4 fruit fly cellular contexts compared by ENCODE assay signal in the genomic region with DNA sequence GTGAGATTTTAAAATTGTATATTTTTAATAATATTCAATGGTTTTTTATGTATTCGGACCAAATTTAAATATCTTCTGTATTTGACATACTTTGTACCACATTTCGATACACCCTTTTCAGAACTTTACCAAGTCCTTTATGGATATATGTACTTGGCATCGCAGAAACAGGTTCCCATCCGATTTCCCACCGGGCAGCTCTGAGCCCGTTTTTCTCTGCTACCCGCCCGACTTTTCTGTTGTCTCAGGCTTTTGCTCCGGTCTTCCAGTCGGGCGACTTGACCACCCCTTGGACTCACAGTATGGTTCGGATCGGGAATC.
TF ChIP-seq lines count a peak whose summit lies in the region.

No protein-coding gene starts in this region.

- TF ChIP-seq CTCF in whole organism, embryonic (GFP tag; optimal IDR thresholded peaks at IDR 0.05; lab: Kevin White, UChicago), result no peak

TF ChIP-seq in whole organism, embryonic, 481 proteins besides CTCF, POLR2A, EP300 and RAD21:
- peak in 1 of 2 experiments; percentile 71 for TF ChIP-seq bsh (GFP tag; optimal IDR thresholded peaks at IDR 0.05; lab: Kevin White, UChicago)
- TF ChIP-seq Drgx (GFP tag; IDR thresholded peaks at IDR 0.05; lab: Robert Waterston, UW), result peak; percentile 40
- TF ChIP-seq CG1024 (GFP tag; IDR thresholded peaks at IDR 0.05; lab: Robert Waterston, UW), result no peak
- TF ChIP-seq nom (GFP tag; optimal IDR thresholded peaks at IDR 0.05; lab: Kevin White, UChicago), result peak; percentile 4

TF ChIP-seq in whole organism, prepupa, 60 proteins besides CTCF, POLR2A, EP300 and RAD21 (continues in another document):
- TF ChIP-seq Hr39 (GFP tag; optimal IDR thresholded peaks at IDR 0.05; lab: Kevin White, UChicago), result no peak
- TF ChIP-seq eg (GFP tag; IDR thresholded peaks at IDR 0.05; lab: Robert Waterston, UW), result peak; percentile 46; the same call in 1 of the 3 replicates
- TF ChIP-seq Gug (GFP tag; IDR thresholded peaks at IDR 0.05; lab: Robert Waterston, UW), result peak; percentile 52
- peak; percentile 52 for TF ChIP-seq Lpt (GFP tag; optimal IDR thresholded peaks at IDR 0.05; lab: Kevin White, UChicago)
- TF ChIP-seq salr (GFP tag; optimal IDR thresholded peaks at IDR 0.05; lab: Kevin White, UChicago), result peak in 1 of 2 experiments; percentile 42
- peak; percentile 73 for TF ChIP-seq CG3032 (tag; optimal IDR thresholded peaks at IDR 0.05; lab: Kevin White, UChicago)
- TF ChIP-seq CG6276 (GFP tag; optimal IDR thresholded peaks at IDR 0.05; lab: Kevin White, UChicago), result peak; percentile 74
- TF ChIP-seq Sox15 (GFP tag; optimal IDR thresholded peaks at IDR 0.05; lab: Kevin White, UChicago), result peak; percentile 21
- peak; percentile 47 for TF ChIP-seq CG10631 (GFP tag; optimal IDR thresholded peaks at IDR 0.05; lab: Kevin White, UChicago)
- peak; percentile 28 for TF ChIP-seq dac (GFP tag; optimal IDR thresholded peaks at IDR 0.05; lab: Kevin White, UChicago)
- peak; percentile 67 for TF ChIP-seq spab (GFP tag; optimal IDR thresholded peaks at IDR 0.05; lab: Kevin White, UChicago)
- TF ChIP-seq Sox14 (GFP tag; optimal IDR thresholded peaks at IDR 0.05; lab: Kevin White, UChicago), result no peak
- peak; percentile 11 for TF ChIP-seq CG31627 (GFP tag; optimal IDR thresholded peaks at IDR 0.05; lab: Kevin White, UChicago)
- peak; percentile 63 for TF ChIP-seq acj6 (GFP tag; optimal IDR thresholded peaks at IDR 0.05; lab: Kevin White, UChicago)
- peak; percentile 19 for TF ChIP-seq CG6792 (GFP tag; optimal IDR thresholded peaks at IDR 0.05; lab: Kevin White, UChicago)
- TF ChIP-seq CG34406 (GFP tag; optimal IDR thresholded peaks at IDR 0.05; lab: Kevin White, UChicago), result peak; percentile 19
- TF ChIP-seq CG6854 (GFP tag; optimal IDR thresholded peaks at IDR 0.05; lab: Kevin White, UChicago), result no peak
- TF ChIP-seq CG3919 (GFP tag; optimal IDR thresholded peaks at IDR 0.05; lab: Kevin White, UChicago), result peak; percentile 52
- TF ChIP-seq Sox102F (GFP tag; optimal IDR thresholded peaks at IDR 0.05; lab: Kevin White, UChicago), result peak; percentile 12
- TF ChIP-seq CG6808 (GFP tag; optimal IDR thresholded peaks at IDR 0.05; lab: Kevin White, UChicago), result peak; percentile 4
- TF ChIP-seq CG8632 (GFP tag; optimal IDR thresholded peaks at IDR 0.05; lab: Kevin White, UChicago), result peak; percentile 34
- TF ChIP-seq fd59A (GFP tag; optimal IDR thresholded peaks at IDR 0.05; lab: Kevin White, UChicago), result peak; percentile 58
- peak; percentile 51; the same call in 1 of the 3 replicates for TF ChIP-seq CG6163 (GFP tag; IDR thresholded peaks at IDR 0.05; lab: Robert Waterston, UW)
- TF ChIP-seq CG11902 (GFP tag; optimal IDR thresholded peaks at IDR 0.05; lab: Kevin White, UChicago), result no peak
- TF ChIP-seq dsx (GFP tag; optimal IDR thresholded peaks at IDR 0.05; lab: Kevin White, UChicago; ENCODE audit: poor library complexity, severe bottlenecking), result peak; percentile 37
- peak; percentile 32 for TF ChIP-seq Hr4 (GFP tag; optimal IDR thresholded peaks at IDR 0.05; lab: Kevin White, UChicago)

TF ChIP-seq in whole organism, pupa, 21 proteins besides CTCF, POLR2A, EP300 and RAD21:
- TF ChIP-seq CG12605 (GFP tag; IDR thresholded peaks at IDR 0.05; lab: Robert Waterston, UW), result no peak
- TF ChIP-seq CG14655 (GFP tag; optimal IDR thresholded peaks at IDR 0.05; lab: Kevin White, UChicago), result peak; percentile 79
- TF ChIP-seq D1 (tag; optimal IDR thresholded peaks at IDR 0.05; lab: Kevin White, UChicago), result no peak
- TF ChIP-seq rn (GFP tag; IDR thresholded peaks at IDR 0.05; lab: Robert Waterston, UW), result no peak
- TF ChIP-seq Ets98B (GFP tag; IDR thresholded peaks at IDR 0.05; lab: Robert Waterston, UW), result no peak
- peak; percentile 77 for TF ChIP-seq CG8301 (tag; optimal IDR thresholded peaks at IDR 0.05; lab: Kevin White, UChicago)
- TF ChIP-seq CG10348 (GFP tag; IDR thresholded peaks at IDR 0.05; lab: Robert Waterston, UW), result peak; percentile 37; the same call in 1 of the 2 replicates
- TF ChIP-seq CG32121 (GFP tag; IDR thresholded peaks at IDR 0.05; lab: Robert Waterston, UW), result peak; percentile 19; the same call in 1 of the 2 replicates
- TF ChIP-seq Snoo (tag; optimal IDR thresholded peaks at IDR 0.05; lab: Kevin White, UChicago), result no peak
- TF ChIP-seq fd96Ca (GFP tag; IDR thresholded peaks at IDR 0.05; lab: Robert Waterston, UW), result peak; percentile 44; the same call in 2 of the 3 replicates
- peak; percentile 81 for TF ChIP-seq CG9948 (tag; optimal IDR thresholded peaks at IDR 0.05; lab: Kevin White, UChicago)
- TF ChIP-seq gl (tag; optimal IDR thresholded peaks at IDR 0.05; lab: Kevin White, UChicago), result no peak
- TF ChIP-seq CG15710 (tag; optimal IDR thresholded peaks at IDR 0.05; lab: Kevin White, UChicago), result peak; percentile 71
- TF ChIP-seq EcR (GFP tag; optimal IDR thresholded peaks at IDR 0.05; lab: Kevin White, UChicago), result peak; percentile 12
- TF ChIP-seq CG4496 (GFP tag; IDR thresholded peaks at IDR 0.05; lab: Robert Waterston, UW), result 0 out of 3 replicates have a peak, but pooled peaks have one; percentile 6
- peak; percentile 73 for TF ChIP-seq CG17806 (tag; optimal IDR thresholded peaks at IDR 0.05; lab: Kevin White, UChicago)
- no peak for TF ChIP-seq CG13204 (GFP tag; optimal IDR thresholded peaks at IDR 0.05; lab: Kevin White, UChicago)
- TF ChIP-seq Pif1B (GFP tag; optimal IDR thresholded peaks at IDR 0.05; lab: Kevin White, UChicago), result peak; percentile 39
- peak; percentile 81 for TF ChIP-seq CG8159 (tag; optimal IDR thresholded peaks at IDR 0.05; lab: Kevin White, UChicago)
- TF ChIP-seq Pif1A (GFP tag; optimal IDR thresholded peaks at IDR 0.05; lab: Kevin White, UChicago), result peak; percentile 10
- TF ChIP-seq CG34367 (tag; optimal IDR thresholded peaks at IDR 0.05; lab: Kevin White, UChicago), result peak; percentile 81

TF ChIP-seq in whole organism, wandering third instar larva, 38 proteins besides CTCF, POLR2A, EP300 and RAD21:
- TF ChIP-seq Mio (GFP tag; optimal IDR thresholded peaks at IDR 0.05; lab: Kevin White, UChicago), result no peak
- no peak for TF ChIP-seq Dfd (GFP tag; optimal IDR thresholded peaks at IDR 0.05; lab: Kevin White, UChicago)
- TF ChIP-seq sage (GFP tag; optimal IDR thresholded peaks at IDR 0.05; lab: Kevin White, UChicago), result peak; percentile 9
- peak; percentile 17 for TF ChIP-seq psq (GFP tag; optimal IDR thresholded peaks at IDR 0.05; lab: Kevin White, UChicago)
- peak; percentile 28 for TF ChIP-seq dmrt93B (GFP tag; optimal IDR thresholded peaks at IDR 0.05; lab: Kevin White, UChicago)
- no peak for TF ChIP-seq woc (GFP tag; optimal IDR thresholded peaks at IDR 0.05; lab: Kevin White, UChicago)
- peak; percentile 10 for TF ChIP-seq rgr (GFP tag; optimal IDR thresholded peaks at IDR 0.05; lab: Kevin White, UChicago)
- peak; percentile 46 for TF ChIP-seq HLH106 (tag; optimal IDR thresholded peaks at IDR 0.05; lab: Kevin White, UChicago)
- TF ChIP-seq Sp1 (GFP tag; optimal IDR thresholded peaks at IDR 0.05; lab: Kevin White, UChicago), result peak; percentile 1
